Worm (Caenorhabditis elegans) whole organism, mixed stage, embryonic: ENCODE measurements around the gene acr-7.

Experiments used
- M03D4.4 ChIP-seq: sonication (generic microtip); optimal IDR thresholded peaks from 2 replicates; lab custom pipeline; 2017; ENCODE audit warnings: mild to moderate bottlenecking, missing genetic modification characterization, missing compliant biosample characterization
- ceh-43 ChIP-seq: fragments of 200-800 bp; sonication (Bioruptor generic); optimal IDR thresholded peaks from 2 replicates; lab custom pipeline; 2018; ENCODE audit warnings: mild to moderate bottlenecking, missing genetic modification characterization, moderate library complexity, missing compliant biosample characterization
- elt-3 ChIP-seq: fragments of 150-350 bp; optimal IDR thresholded peaks from 2 replicates; lab custom pipeline; 2014; ENCODE audit warnings: missing biosample characterization, missing genetic modification characterization
- flh-1 ChIP-seq: fragments of 200-800 bp; sonication (Bioruptor generic); optimal IDR thresholded peaks from 2 replicates; lab custom pipeline; 2018; ENCODE audit warnings: mild to moderate bottlenecking, missing genetic modification characterization, moderate library complexity, missing compliant biosample characterization
- lsy-2 ChIP-seq: fragments of 150-350 bp; optimal IDR thresholded peaks from 2 replicates; lab custom pipeline; 2014; ENCODE audit warnings: missing biosample characterization, missing genetic modification characterization
- nhr-28 ChIP-seq: fragments of 150-350 bp; optimal IDR thresholded peaks from 2 replicates; lab custom pipeline; 2014; ENCODE audit warnings: missing biosample characterization, missing genetic modification characterization

DNA sequence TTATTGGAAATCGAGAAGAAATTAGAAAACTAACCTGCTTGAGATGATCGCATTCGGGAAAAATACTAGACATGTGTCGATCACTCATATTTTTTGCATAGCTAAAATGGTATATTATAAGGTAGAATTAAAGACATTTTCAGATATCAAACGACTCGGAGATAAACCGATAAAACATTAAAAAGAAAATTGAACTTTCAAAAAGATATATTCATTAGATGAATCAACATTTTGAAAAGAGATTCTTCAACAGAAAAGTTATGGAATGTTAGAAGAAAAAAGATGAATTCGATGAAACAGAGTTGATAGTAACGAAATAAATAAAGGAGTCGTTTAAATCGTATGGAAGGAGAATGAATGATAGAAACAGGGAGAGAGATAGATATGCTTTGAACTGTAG lies 6.0 kb upstream of the acr-7 start, which contains the start of gene mdmh-35:
- TF ChIP-seq M03D4.4 (tag; lab: Kevin White, UChicago) (no peak), elt-3 (tag; lab: Kevin White, UChicago) (no peak), nhr-28 (tag; lab: Kevin White, UChicago) (no peak), flh-1 (GFP tag; lab: Kevin White, UChicago) (no peak), ceh-43 (GFP tag; lab: Kevin White, UChicago) (no peak), lsy-2 (tag; lab: Kevin White, UChicago) (no peak)
